Worm (Caenorhabditis elegans) whole organism, young adult: ENCODE measurements around the gene skr-6.

ENCODE experiments used
- D2030.7 ChIP-seq: fragments of 200-800 bp; sonication (Bioruptor generic); IDR thresholded peaks from 2 replicates; pipeline ENCODE4 v1.3.6; 2022; ENCODE audit warnings: missing genetic modification reagents, missing genetic modification characterization, missing compliant biosample characterization
- F39B2.1 ChIP-seq: fragments of 200-800 bp; sonication (Bioruptor generic); IDR thresholded peaks from 2 replicates; pipeline ENCODE4 v1.3.6; 2022; ENCODE audit warnings: missing genetic modification reagents, missing genetic modification characterization, missing compliant biosample characterization
- F57C9.4 ChIP-seq: sonication (generic microtip); optimal IDR thresholded peaks from 2 replicates; lab custom pipeline; 2017; ENCODE audit warnings: mild to moderate bottlenecking, missing genetic modification characterization, missing compliant biosample characterization
- T07F8.4 ChIP-seq: sonication (generic microtip); optimal IDR thresholded peaks from 2 replicates; lab custom pipeline; 2016; ENCODE audit warnings: mild to moderate bottlenecking, missing genetic modification characterization, moderate library complexity, missing compliant biosample characterization
- T26A5.8 ChIP-seq: sonication (generic microtip); optimal IDR thresholded peaks from 2 replicates; lab custom pipeline; 2016; ENCODE audit warnings: missing genetic modification characterization, missing compliant biosample characterization
- Y79H2A.3 ChIP-seq: fragments of 200-800 bp; sonication (Bioruptor generic); conservative IDR thresholded peaks from 2 replicates; pipeline ENCODE4 v1.3.6; 2022; ENCODE audit warnings: missing genetic modification reagents, missing genetic modification characterization, missing compliant biosample characterization
- ZK185.1 ChIP-seq: sonication (generic microtip); optimal IDR thresholded peaks from 2 replicates; lab custom pipeline; 2016; ENCODE audit warnings: mild to moderate bottlenecking, missing genetic modification characterization, missing compliant biosample characterization; ENCODE audit not compliant: poor library complexity, severe bottlenecking
- ama-1 ChIP-seq, 3 experiments: fragments of 150-350 bp in 1 of 3; sonication (generic microtip) in 2 of 3; optimal IDR thresholded peaks; 2 replicates each; lab custom pipeline; 2014 to 2018; ENCODE audit warnings: missing biosample characterization in 2 of 3, missing genetic modification characterization in 2 of 3, missing genetic modification reagents in 2 of 3
- aptf-2 ChIP-seq: fragments of 200-800 bp; sonication (Bioruptor generic); conservative IDR thresholded peaks from 2 replicates; pipeline ENCODE4 v1.3.6; 2022; ENCODE audit warnings: missing genetic modification reagents, missing genetic modification characterization, missing compliant biosample characterization
- atf-7 ChIP-seq: sonication (generic microtip); optimal IDR thresholded peaks from 2 replicates; lab custom pipeline; 2017; ENCODE audit warnings: mild to moderate bottlenecking, missing genetic modification characterization, missing compliant biosample characterization
- attf-3 ChIP-seq: fragments of 200-800 bp; sonication (Bioruptor generic); conservative IDR thresholded peaks from 2 replicates; pipeline ENCODE4 v1.3.6; 2022; ENCODE audit warnings: missing genetic modification reagents, missing genetic modification characterization, missing compliant biosample characterization
- attf-5 ChIP-seq: fragments of 200-800 bp; sonication (Bioruptor generic); optimal IDR thresholded peaks from 2 replicates; lab custom pipeline; 2018; ENCODE audit warnings: mild to moderate bottlenecking, missing genetic modification characterization, missing compliant biosample characterization
- cebp-1 ChIP-seq, 2 experiments: fragments of 200-800 bp in 1 of 2; sonication (Bioruptor generic) in 1 of 2; sonication (generic microtip) in 1 of 2; IDR thresholded peaks in 1 of 2; optimal IDR thresholded peaks in 1 of 2; 2 replicates each; pipeline versions ENCODE4 v1.3.6 to Lab custom; 2017 to 2022; ENCODE audit warnings: missing compliant biosample characterization in 2 of 2, missing genetic modification characterization in 2 of 2, mild to moderate bottlenecking in 1 of 2, missing genetic modification reagents in 1 of 2, moderate library complexity in 1 of 2
- ceh-100 ChIP-seq: fragments of 200-800 bp; sonication (Bioruptor generic); IDR thresholded peaks from 2 replicates; pipeline ENCODE4 v1.3.6; 2022; ENCODE audit warnings: missing genetic modification reagents, missing genetic modification characterization, missing compliant biosample characterization
- ceh-58 ChIP-seq: fragments of 200-800 bp; sonication (Bioruptor generic); IDR thresholded peaks from 2 replicates; pipeline ENCODE4 v1.3.6; 2022; ENCODE audit warnings: missing genetic modification characterization, missing compliant biosample characterization
- dox-1 ChIP-seq: fragments of 200-800 bp; sonication (Bioruptor generic); IDR thresholded peaks from 2 replicates; pipeline ENCODE4 v1.3.6; 2022; ENCODE audit warnings: missing genetic modification reagents, missing genetic modification characterization, missing compliant biosample characterization
- dpl-1 ChIP-seq: fragments of 150-350 bp; optimal IDR thresholded peaks from 2 replicates; lab custom pipeline; 2014; ENCODE audit warnings: missing biosample characterization, missing genetic modification reagents, missing genetic modification characterization
- hmg-20 ChIP-seq: fragments of 200-800 bp; sonication (Bioruptor generic); IDR thresholded peaks from 2 replicates; pipeline ENCODE4 v1.3.6; 2022; ENCODE audit warnings: missing genetic modification reagents, missing genetic modification characterization, missing compliant biosample characterization
- hsf-1 ChIP-seq: fragments of 200-800 bp; sonication (Bioruptor generic); IDR thresholded peaks from 2 replicates; pipeline ENCODE4 v1.3.6; 2022; ENCODE audit warnings: missing genetic modification reagents, missing genetic modification characterization, missing compliant biosample characterization
- let-526 ChIP-seq: fragments of 200-800 bp; sonication (Bioruptor generic); IDR thresholded peaks from 2 replicates; pipeline ENCODE4 v1.3.6; 2022; ENCODE audit warnings: missing genetic modification reagents, missing genetic modification characterization, missing compliant biosample characterization
- let-607 ChIP-seq, 2 experiments: fragments of 200-800 bp in 1 of 2; sonication (Bioruptor generic) in 1 of 2; sonication (generic microtip) in 1 of 2; optimal IDR thresholded peaks; 2 replicates each; lab custom pipeline; 2016 to 2018; ENCODE audit warnings: mild to moderate bottlenecking in 2 of 2, missing compliant biosample characterization in 2 of 2, missing genetic modification characterization in 2 of 2, moderate library complexity in 2 of 2, missing genotype in 1 of 2
- lir-1 ChIP-seq: fragments of 200-800 bp; sonication (Bioruptor generic); conservative IDR thresholded peaks from 2 replicates; pipeline ENCODE4 v1.3.6; 2022; ENCODE audit warnings: missing genetic modification reagents, missing genetic modification characterization, missing compliant biosample characterization
- lsl-1 ChIP-seq: fragments of 200-800 bp; sonication (Bioruptor generic); optimal IDR thresholded peaks from 2 replicates; lab custom pipeline; 2018; ENCODE audit warnings: mild to moderate bottlenecking, missing genetic modification characterization, moderate library complexity, missing compliant biosample characterization
- mcd-1 ChIP-seq: fragments of 200-800 bp; sonication (Bioruptor generic); IDR thresholded peaks from 2 replicates; pipeline ENCODE4 v1.3.6; 2022; ENCODE audit warnings: missing genetic modification reagents, missing genetic modification characterization, missing compliant biosample characterization
- nfyb-1 ChIP-seq: fragments of 200-800 bp; sonication (Bioruptor generic); IDR thresholded peaks from 2 replicates; pipeline ENCODE4 v1.3.6; 2022; ENCODE audit warnings: missing genetic modification reagents, missing genetic modification characterization, missing compliant biosample characterization
- nhr-179 ChIP-seq: sonication (generic microtip); optimal IDR thresholded peaks from 2 replicates; lab custom pipeline; 2016; ENCODE audit warnings: mild to moderate bottlenecking, missing genetic modification characterization, missing compliant biosample characterization
- nhr-80 ChIP-seq: sonication (generic microtip); optimal IDR thresholded peaks from 2 replicates; lab custom pipeline; 2016; ENCODE audit warnings: missing genetic modification characterization, missing compliant biosample characterization
- rcor-1 ChIP-seq: fragments of 200-800 bp; sonication (Bioruptor generic); IDR thresholded peaks from 2 replicates; pipeline ENCODE4 v1.3.6; 2022; ENCODE audit warnings: missing genetic modification reagents, missing genetic modification characterization, missing compliant biosample characterization
- rec-8 ChIP-seq, 2 experiments: sonication (generic microtip); optimal IDR thresholded peaks; 2 replicates each; lab custom pipeline; 2016; ENCODE audit warnings: mild to moderate bottlenecking in 2 of 2, missing genetic modification characterization in 2 of 2, missing genetic modification reagents in 2 of 2, missing genotype in 2 of 2, missing biosample characterization in 1 of 2, missing compliant biosample characterization in 1 of 2, moderate library complexity in 1 of 2
- rpc-1 ChIP-seq, 2 experiments: fragments of 150-350 bp in 1 of 2; sonication (generic microtip) in 1 of 2; optimal IDR thresholded peaks; 2 replicates each; lab custom pipeline; 2014 to 2018; ENCODE audit warnings: missing biosample characterization in 1 of 2, missing genetic modification characterization in 1 of 2, missing genetic modification reagents in 1 of 2, missing genotype in 1 of 2
- snpc-1.1 ChIP-seq: sonication (generic microtip); optimal IDR thresholded peaks from 2 replicates; lab custom pipeline; 2017; ENCODE audit warnings: missing genetic modification characterization, mild to moderate bottlenecking, missing compliant biosample characterization, antibody characterized with exemption, moderate library complexity, missing genotype, missing genetic modification reagents; ENCODE audit not compliant: insufficient read depth
- snpc-1.3 ChIP-seq: sonication (generic microtip); optimal IDR thresholded peaks from 2 replicates; lab custom pipeline; 2017; ENCODE audit warnings: missing genetic modification characterization, mild to moderate bottlenecking, missing compliant biosample characterization, antibody characterized with exemption, moderate library complexity, missing genotype, missing genetic modification reagents; ENCODE audit not compliant: insufficient read depth
- snpc-3.4 ChIP-seq: sonication (generic microtip); optimal IDR thresholded peaks from 2 replicates; lab custom pipeline; 2017; ENCODE audit warnings: missing genetic modification characterization, mild to moderate bottlenecking, missing compliant biosample characterization, antibody characterized with exemption, moderate library complexity, missing genotype, missing genetic modification reagents
- somi-1 ChIP-seq: fragments of 200-800 bp; sonication (Bioruptor generic); optimal IDR thresholded peaks from 2 replicates; lab custom pipeline; 2018; ENCODE audit warnings: mild to moderate bottlenecking, missing genetic modification characterization, missing compliant biosample characterization
- unc-130 ChIP-seq: sonication (generic microtip); optimal IDR thresholded peaks from 2 replicates; lab custom pipeline; 2016; ENCODE audit warnings: missing genetic modification reagents, missing genetic modification characterization, missing compliant biosample characterization
- zfh-2 ChIP-seq: fragments of 200-800 bp; sonication (Bioruptor generic); conservative IDR thresholded peaks from 2 replicates; pipeline ENCODE4 v1.3.6; 2022; ENCODE audit warnings: missing genetic modification reagents, missing genetic modification characterization, missing compliant biosample characterization
- ztf-18 ChIP-seq: sonication (generic microtip); optimal IDR thresholded peaks from 2 replicates; lab custom pipeline; 2016; ENCODE audit warnings: missing genotype, mild to moderate bottlenecking, missing genetic modification characterization, missing compliant biosample characterization
- ztf-26 ChIP-seq: sonication (generic microtip); optimal IDR thresholded peaks from 2 replicates; lab custom pipeline; 2017; ENCODE audit warnings: missing genetic modification characterization, missing compliant biosample characterization
- ztf-28 ChIP-seq: fragments of 200-800 bp; sonication (Bioruptor generic); IDR thresholded peaks from 2 replicates; pipeline ENCODE4 v1.3.6; 2022; ENCODE audit warnings: missing genetic modification reagents, missing genetic modification characterization, missing compliant biosample characterization

The skr-6 gene

DNA sequence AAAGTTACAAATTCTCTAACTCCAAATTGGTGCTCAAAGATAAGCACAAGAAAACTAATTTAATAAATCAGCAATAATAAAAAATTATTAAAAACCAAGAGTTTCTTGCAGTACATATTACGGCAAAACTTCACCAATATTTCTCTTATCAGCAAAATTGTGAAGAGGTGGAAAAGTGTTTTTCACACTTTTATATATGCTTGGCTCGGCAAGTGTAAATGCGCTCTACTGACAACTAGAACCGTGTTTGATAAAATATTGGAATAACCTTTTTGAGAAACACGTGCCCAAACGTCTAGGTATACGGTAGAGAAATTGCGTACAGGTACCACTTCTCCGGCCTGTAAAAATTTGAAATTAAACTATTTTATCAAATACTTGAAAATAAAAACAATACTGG, 28.5 kb downstream of the skr-6 start, which contains the start of gene R10E8.8:
Gene R10E8.8 (minus strand): TSS at position 343 of the 400 bp plus-strand sequence.
- TF ChIP-seq ztf-26 (tag; lab: Kevin White, UChicago) (no peak), cebp-1 (GFP tag; IDR thresholded peaks at IDR 0.05; lab: Robert Waterston, UW) (no peak), cebp-1 (tag; optimal IDR thresholded peaks at IDR 0.05; lab: Kevin White, UChicago) (peak; percentile 14), Y79H2A.3 (GFP tag; lab: Robert Waterston, UW) (no peak), nhr-179 (tag; lab: Kevin White, UChicago) (no peak), nhr-80 (tag; lab: Kevin White, UChicago) (peak; percentile 65), mcd-1 (GFP tag; lab: Robert Waterston, UW) (peak; percentile 61; the same call in 1 of the 2 replicates), let-607 (tag; optimal IDR thresholded peaks at IDR 0.05; lab: Kevin White, UChicago) (peak in 1 of 2 experiments; percentile 5), attf-5 (GFP tag; lab: Kevin White, UChicago) (peak; percentile 26), somi-1 (GFP tag; lab: Kevin White, UChicago) (no peak)

- TF ChIP-seq ZK185.1 (tag; lab: Kevin White, UChicago) (no peak), dox-1 (GFP tag; lab: Robert Waterston, UW) (no peak), rpc-1 (optimal IDR thresholded peaks at IDR 0.05; lab: Kevin White, UChicago) (no peak), rpc-1 (tag; optimal IDR thresholded peaks at IDR 0.05; lab: Kevin White, UChicago) (no peak), D2030.7 (no peak), snpc-3.4 (tag; lab: Kevin White, UChicago) (no peak), zfh-2 (GFP tag; lab: Robert Waterston, UW) (no peak), nhr-179 (tag; lab: Kevin White, UChicago) (no peak), unc-130 (GFP tag; lab: Kevin White, UChicago) (no peak), lir-1 (GFP tag; lab: Robert Waterston, UW) (no peak), mcd-1 (GFP tag; lab: Robert Waterston, UW) (no peak), ceh-100 (GFP tag; lab: Robert Waterston, UW) (no peak), snpc-1.1 (tag; lab: Kevin White, UChicago) (no peak), let-526 (GFP tag; lab: Robert Waterston, UW) (no peak), ceh-58 (no peak), ama-1 (optimal IDR thresholded peaks at IDR 0.05; lab: Kevin White, UChicago) (no peak), ama-1 (GFP tag; optimal IDR thresholded peaks at IDR 0.05; lab: Kevin White, UChicago) (no peak), lsl-1 (GFP tag; lab: Kevin White, UChicago) (no peak), nfyb-1 (GFP tag; lab: Robert Waterston, UW) (no peak), T26A5.8 (tag; lab: Kevin White, UChicago) (no peak)
Observed at ce11 chrV:18236714-18237288, 33.0 kb downstream of the skr-6 start, which contains the start of gene R10E8.3. Gene R10E8.3 (minus strand): TSS chrV:18236764.

DNA sequence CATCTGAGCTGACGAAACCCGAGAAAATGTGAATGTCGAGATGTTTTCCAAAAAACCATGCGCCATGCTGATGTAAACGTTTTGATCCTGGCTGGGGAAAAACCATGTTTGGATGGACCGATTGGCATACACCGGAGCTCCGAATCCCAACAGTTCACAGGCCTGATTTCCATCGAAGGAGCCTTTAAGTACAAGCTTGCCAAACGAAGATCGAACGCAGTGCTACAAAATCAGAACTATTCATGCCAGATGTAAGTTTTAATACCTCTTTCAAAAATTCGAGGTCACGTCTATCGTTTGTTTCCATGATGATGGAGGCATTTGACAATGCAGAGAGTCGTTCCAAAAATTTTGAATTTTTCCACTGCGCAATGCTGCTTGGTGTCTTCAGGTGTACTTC, 34.0 kb downstream of the skr-6 start:
- TF ChIP-seq rec-8 (tag; optimal IDR thresholded peaks at IDR 0.05; lab: Kevin White, UChicago), result no peak
- no peak for TF ChIP-seq rcor-1 (GFP tag; lab: Robert Waterston, UW)
- TF ChIP-seq F39B2.1 (GFP tag; lab: Robert Waterston, UW), result no peak
- TF ChIP-seq dpl-1 (GFP tag; lab: Kevin White, UChicago), result no peak
- no peak for TF ChIP-seq hmg-20
- no peak for TF ChIP-seq zfh-2 (GFP tag; lab: Robert Waterston, UW)
- TF ChIP-seq hsf-1 (GFP tag; lab: Robert Waterston, UW), result no peak
- TF ChIP-seq snpc-1.3, result no peak
- no peak for TF ChIP-seq ztf-28 (GFP tag; lab: Robert Waterston, UW)
- TF ChIP-seq atf-7 (tag; lab: Kevin White, UChicago), result no peak
- no peak for TF ChIP-seq attf-3 (GFP tag; lab: Robert Waterston, UW)
- TF ChIP-seq ztf-18 (tag; lab: Kevin White, UChicago), result no peak
- no peak for TF ChIP-seq F57C9.4 (tag; lab: Kevin White, UChicago)
- no peak for TF ChIP-seq ZK185.1 (tag; lab: Kevin White, UChicago)
- no peak for TF ChIP-seq dox-1 (GFP tag; lab: Robert Waterston, UW)
- TF ChIP-seq D2030.7, result no peak
- TF ChIP-seq snpc-3.4 (tag; lab: Kevin White, UChicago), result no peak
- no peak for TF ChIP-seq T07F8.4 (tag; lab: Kevin White, UChicago)
- no peak for TF ChIP-seq aptf-2
